Fruit fly (Drosophila melanogaster) whole organism: ENCODE measurements around the gene Ir25a.
A peak's percentile ranks its signal among the peaks of the same experiment; 100 is the strongest.

Experiments
- CG8478 ChIP-seq: fragments of >200 bp; optimal IDR thresholded peaks from 2 replicates; lab custom pipeline; 2018; ENCODE audit warnings: inconsistent platforms
- Dll ChIP-seq: fragments of >200 bp; optimal IDR thresholded peaks from 2 replicates; lab custom pipeline; 2017
- EcR ChIP-seq, 2 experiments: fragments of >200 bp; optimal IDR thresholded peaks; 2 replicates each; lab custom pipeline; 2017; ENCODE audit warnings: missing biosample characterization in 2 of 2, missing genetic modification characterization in 2 of 2, missing genetic modification reagents in 2 of 2
- usp ChIP-seq: fragments of >200 bp; optimal IDR thresholded peaks from 2 replicates; lab custom pipeline; 2017; ENCODE audit warnings: missing biosample characterization, missing genetic modification characterization, mixed read lengths

dm6 chr2L:4810697-4811490 lies 24.2 kb downstream of the Ir25a start:
- TF ChIP-seq usp (GFP tag; lab: Kevin White, UChicago) (no peak), Dll (lab: Kevin White, UChicago) (peak; percentile 58), EcR (GFP tag; optimal IDR thresholded peaks at IDR 0.05; lab: Kevin White, UChicago) (peak in 1 of 2 experiments; percentile 28), CG8478 (lab: Kevin White, UChicago) (no peak)
